Fruit fly (Drosophila melanogaster) whole organism, embryonic: Measurements from ENCODE around the gene IFT54.
A peak's percentile ranks its signal among the peaks of the same experiment; 100 is the strongest.

Experiments used
- Abd-B ChIP-seq: fragments of 200-800 bp; sonication (Bioruptor generic); optimal IDR thresholded peaks from 2 replicates; lab custom pipeline; 2018; ENCODE audit warnings: missing biosample characterization, mild to moderate bottlenecking, missing genetic modification characterization, moderate library complexity
- Adf1 ChIP-seq: fragments of 200-800 bp; sonication (Bioruptor generic); IDR thresholded peaks from 2 replicates; pipeline ENCODE4 v1.3.6; 2022; ENCODE audit warnings: missing biosample characterization, missing genetic modification characterization
- Aef1 ChIP-seq: fragments of 200-800 bp; sonication (Bioruptor generic); IDR thresholded peaks from 3 replicates; pipeline ENCODE4 v1.3.6; 2022; ENCODE audit warnings: missing biosample characterization, missing genetic modification characterization
- CG10979 ChIP-seq: fragments of 200-800 bp; sonication (Bioruptor generic); optimal IDR thresholded peaks from 2 replicates; lab custom pipeline; 2018; ENCODE audit warnings: missing biosample characterization, mild to moderate bottlenecking, missing genetic modification characterization, moderate library complexity
- CG11456 ChIP-seq: fragments of 200-800 bp; sonication (Bioruptor generic); IDR thresholded peaks from 3 replicates; pipeline ENCODE4 v1.3.6; 2022; ENCODE audit warnings: missing biosample characterization, missing genetic modification characterization
- CG13624 ChIP-seq: fragments of 200-800 bp; sonication (Bioruptor generic); optimal IDR thresholded peaks from 2 replicates; lab custom pipeline; 2016; ENCODE audit warnings: missing biosample characterization, missing genetic modification characterization
- CG14014 ChIP-seq: fragments of 200-800 bp; sonication (Bioruptor generic); IDR thresholded peaks from 2 replicates; pipeline ENCODE4 v1.3.6; 2022; ENCODE audit warnings: missing biosample characterization, missing genetic modification characterization
- CG15601 ChIP-seq: fragments of 200-800 bp; sonication (Bioruptor generic); optimal IDR thresholded peaks from 3 replicates; lab custom pipeline; 2019; ENCODE audit warnings: missing biosample characterization, mild to moderate bottlenecking, missing genetic modification characterization, moderate library complexity
- CG1602 ChIP-seq: fragments of 200-800 bp; sonication (Bioruptor generic); optimal IDR thresholded peaks from 3 replicates; lab custom pipeline; 2016; ENCODE audit warnings: missing biosample characterization, missing genetic modification characterization
- CG17186 ChIP-seq: fragments of 200-800 bp; sonication (Bioruptor generic); optimal IDR thresholded peaks from 3 replicates; lab custom pipeline; 2017; ENCODE audit warnings: missing biosample characterization, missing genetic modification reagents, missing genetic modification characterization
- CG2199 ChIP-seq: fragments of 200-800 bp; sonication (Bioruptor generic); IDR thresholded peaks from 3 replicates; pipeline ENCODE4 v1.3.6; 2022; ENCODE audit warnings: missing biosample characterization, missing genetic modification characterization
- CG32532 ChIP-seq: fragments of 200-800 bp; sonication (Bioruptor generic); IDR thresholded peaks from 2 replicates; pipeline ENCODE4 v1.3.6; 2022; ENCODE audit warnings: missing biosample characterization, missing genetic modification characterization
- CG4282 ChIP-seq: fragments of 200-800 bp; sonication (Bioruptor generic); optimal IDR thresholded peaks from 2 replicates; lab custom pipeline; 2016; ENCODE audit warnings: missing biosample characterization, missing genetic modification characterization
- CG4617 ChIP-seq: fragments of 200-800 bp; sonication (Bioruptor generic); optimal IDR thresholded peaks from 3 replicates; lab custom pipeline; 2016; ENCODE audit warnings: missing biosample characterization, missing genetic modification characterization, borderline replicate concordance
- CG6791 ChIP-seq: fragments of 200-800 bp; sonication (Bioruptor generic); IDR thresholded peaks from 3 replicates; pipeline ENCODE4 v1.3.6; 2022; ENCODE audit warnings: missing biosample characterization, missing genetic modification characterization; ENCODE audit not compliant: partially characterized antibody
- CG8290 ChIP-seq, 3 experiments: fragments of 200-800 bp; sonication (Bioruptor generic); optimal IDR thresholded peaks; 2 replicates each; lab custom pipeline; 2016 to 2019; ENCODE audit warnings: missing biosample characterization in 3 of 3, missing genetic modification characterization in 3 of 3, mild to moderate bottlenecking in 2 of 3, moderate library complexity in 1 of 3
- CG8478 ChIP-seq: fragments of >200 bp; optimal IDR thresholded peaks from 2 replicates; lab custom pipeline; 2018
- CHES-1-like ChIP-seq: fragments of 200-800 bp; sonication (Bioruptor generic); optimal IDR thresholded peaks from 2 replicates; lab custom pipeline; 2016; ENCODE audit warnings: missing biosample characterization, missing genetic modification characterization
- Dref ChIP-seq: fragments of 200-800 bp; sonication (Bioruptor generic); IDR thresholded peaks from 2 replicates; pipeline ENCODE4 v1.3.6; 2022; ENCODE audit warnings: missing biosample characterization, missing genetic modification characterization
- Eip74EF ChIP-seq, 2 experiments: fragments of 200-800 bp in 1 of 2; fragments of >200 bp in 1 of 2; sonication (Bioruptor generic) in 1 of 2; optimal IDR thresholded peaks; 2 replicates each; lab custom pipeline; 2017 to 2019; ENCODE audit warnings: missing biosample characterization in 2 of 2, missing genetic modification characterization in 2 of 2, mild to moderate bottlenecking in 1 of 2, moderate library complexity in 1 of 2
- GATAe ChIP-seq: fragments of 200-800 bp; sonication (Bioruptor generic); conservative IDR thresholded peaks from 2 replicates; pipeline ENCODE4 v1.3.6; 2022; ENCODE audit warnings: missing biosample characterization, missing genetic modification characterization
- HLH3B ChIP-seq: fragments of 200-800 bp; sonication (Bioruptor generic); IDR thresholded peaks from 2 replicates; pipeline ENCODE4 v1.3.6; 2022; ENCODE audit warnings: missing biosample characterization, missing genetic modification characterization
- HmgZ ChIP-seq: fragments of 200-800 bp; sonication (Bioruptor generic); optimal IDR thresholded peaks from 2 replicates; lab custom pipeline; 2018; ENCODE audit warnings: missing biosample characterization, mild to moderate bottlenecking, missing genetic modification characterization
- Kr ChIP-seq: fragments of 200-800 bp; sonication (Bioruptor generic); optimal IDR thresholded peaks from 2 replicates; lab custom pipeline; 2017; ENCODE audit warnings: missing biosample characterization, mild to moderate bottlenecking, missing genetic modification characterization
- MESR4 ChIP-seq: fragments of 200-800 bp; sonication (Bioruptor generic); optimal IDR thresholded peaks from 2 replicates; lab custom pipeline; 2018; ENCODE audit warnings: missing biosample characterization, mild to moderate bottlenecking, missing genetic modification characterization, moderate library complexity
- Pdp1 ChIP-seq, 2 experiments: fragments of 200-800 bp; sonication (Bioruptor generic); optimal IDR thresholded peaks; 3 replicates each; lab custom pipeline; 2016; ENCODE audit warnings: missing biosample characterization in 2 of 2, missing genetic modification characterization in 2 of 2, mild to moderate bottlenecking in 1 of 2, moderate library complexity in 1 of 2
- Rfx ChIP-seq: fragments of 200-800 bp; sonication (Bioruptor generic); IDR thresholded peaks from 2 replicates; pipeline ENCODE4 v1.3.6; 2022; ENCODE audit warnings: missing biosample characterization, missing genetic modification characterization
- Spps ChIP-seq: fragments of 200-800 bp; sonication (Bioruptor generic); optimal IDR thresholded peaks from 2 replicates; lab custom pipeline; 2018; ENCODE audit warnings: missing biosample characterization, mild to moderate bottlenecking, missing genetic modification characterization
- ash1 ChIP-seq: fragments of 200-800 bp; sonication (Bioruptor generic); optimal IDR thresholded peaks from 2 replicates; lab custom pipeline; 2018; ENCODE audit warnings: missing biosample characterization, mild to moderate bottlenecking, missing genetic modification characterization
- bsh ChIP-seq, 2 experiments: fragments of 200-800 bp; sonication (Bioruptor generic); optimal IDR thresholded peaks; 2 replicates each; lab custom pipeline; 2017 to 2018; ENCODE audit warnings: mild to moderate bottlenecking in 2 of 2, missing biosample characterization in 2 of 2, missing genetic modification characterization in 2 of 2, moderate library complexity in 1 of 2
- ci ChIP-seq: fragments of 200-800 bp; sonication (Bioruptor generic); IDR thresholded peaks from 3 replicates; pipeline ENCODE4 v1.3.6; 2022; ENCODE audit warnings: missing biosample characterization, missing genetic modification characterization
- gro ChIP-seq: fragments of 200-800 bp; sonication (Bioruptor generic); optimal IDR thresholded peaks from 2 replicates; lab custom pipeline; 2016; ENCODE audit warnings: missing biosample characterization, missing genetic modification characterization
- h ChIP-seq: fragments of >200 bp; optimal IDR thresholded peaks from 2 replicates; lab custom pipeline; 2017
- ham ChIP-seq: fragments of 200-800 bp; sonication (Bioruptor generic); IDR thresholded peaks from 2 replicates; pipeline ENCODE4 v1.3.6; 2022; ENCODE audit warnings: missing biosample characterization, missing genetic modification characterization
- her ChIP-seq: fragments of 200-800 bp; sonication (Bioruptor generic); optimal IDR thresholded peaks from 2 replicates; lab custom pipeline; 2016; ENCODE audit warnings: missing biosample characterization, missing genetic modification characterization
- insv ChIP-seq, 2 experiments: fragments of 200-800 bp; sonication (Bioruptor generic); optimal IDR thresholded peaks; 3 replicates each; lab custom pipeline; 2016 to 2018; ENCODE audit warnings: missing biosample characterization in 2 of 2, missing genetic modification characterization in 2 of 2
- knrl ChIP-seq: fragments of 200-800 bp; sonication (Bioruptor generic); IDR thresholded peaks from 3 replicates; pipeline ENCODE4 v1.3.6; 2022; ENCODE audit warnings: missing biosample characterization, missing genetic modification characterization; ENCODE audit not compliant: partially characterized antibody
- mirr ChIP-seq: fragments of 200-800 bp; sonication (Bioruptor generic); optimal IDR thresholded peaks from 3 replicates; lab custom pipeline; 2018; ENCODE audit warnings: missing biosample characterization, mild to moderate bottlenecking, missing genetic modification characterization
- nerfin-1 ChIP-seq: fragments of 200-800 bp; sonication (Bioruptor generic); optimal IDR thresholded peaks from 3 replicates; lab custom pipeline; 2019; ENCODE audit warnings: missing biosample characterization, mild to moderate bottlenecking, missing genetic modification characterization, moderate library complexity
- nerfin-2 ChIP-seq: fragments of 200-800 bp; sonication (Bioruptor generic); IDR thresholded peaks from 2 replicates; pipeline ENCODE4 v1.3.6; 2022; ENCODE audit warnings: missing biosample characterization, missing genetic modification characterization; ENCODE audit not compliant: partially characterized antibody
- p53 ChIP-seq: fragments of 200-800 bp; sonication (Bioruptor generic); optimal IDR thresholded peaks from 2 replicates; lab custom pipeline; 2016; ENCODE audit warnings: missing biosample characterization, missing genetic modification characterization
- phol ChIP-seq: fragments of 200-800 bp; sonication (Bioruptor generic); optimal IDR thresholded peaks from 3 replicates; lab custom pipeline; 2018; ENCODE audit warnings: missing biosample characterization, mild to moderate bottlenecking, missing genetic modification characterization, moderate library complexity
- pros ChIP-seq: fragments of 200-800 bp; sonication (Bioruptor generic); optimal IDR thresholded peaks from 3 replicates; lab custom pipeline; 2019; ENCODE audit warnings: missing biosample characterization, mild to moderate bottlenecking, missing genetic modification characterization, moderate library complexity
- pum ChIP-seq: fragments of 200-800 bp; sonication (Bioruptor generic); optimal IDR thresholded peaks from 2 replicates; lab custom pipeline; 2016; ENCODE audit warnings: missing biosample characterization, missing genetic modification characterization
- scrt ChIP-seq: fragments of 200-800 bp; sonication (Bioruptor generic); optimal IDR thresholded peaks from 2 replicates; lab custom pipeline; 2018; ENCODE audit warnings: missing biosample characterization, mild to moderate bottlenecking, missing genetic modification characterization, moderate library complexity
- sd ChIP-seq: fragments of 200-800 bp; sonication (Bioruptor generic); optimal IDR thresholded peaks from 3 replicates; lab custom pipeline; 2018; ENCODE audit warnings: missing biosample characterization, mild to moderate bottlenecking, missing genetic modification characterization, moderate library complexity
- sna ChIP-seq: fragments of 200-800 bp; sonication (Bioruptor generic); IDR thresholded peaks from 2 replicates; pipeline ENCODE4 v1.3.6; 2022; ENCODE audit warnings: missing biosample characterization, missing genetic modification characterization; ENCODE audit not compliant: partially characterized antibody
- trem ChIP-seq: fragments of 200-800 bp; optimal IDR thresholded peaks from 3 replicates; lab custom pipeline; 2019; ENCODE audit warnings: missing biosample characterization, mild to moderate bottlenecking, missing genetic modification characterization, moderate library complexity
- ttk ChIP-seq: fragments of 200-800 bp; sonication (Bioruptor generic); IDR thresholded peaks from 2 replicates; pipeline ENCODE4 v2.1.2; 2022; ENCODE audit warnings: missing biosample characterization, missing genetic modification characterization
- wor ChIP-seq: fragments of 200-800 bp; sonication (Bioruptor generic); IDR thresholded peaks from 2 replicates; pipeline ENCODE4 v1.3.6; 2022; ENCODE audit warnings: missing biosample characterization, missing genetic modification characterization
- zfh2 ChIP-seq: fragments of 200-800 bp; sonication (Bioruptor generic); optimal IDR thresholded peaks from 2 replicates; lab custom pipeline; 2016; ENCODE audit warnings: missing biosample characterization, missing genetic modification characterization

The IFT54 gene

DNA sequence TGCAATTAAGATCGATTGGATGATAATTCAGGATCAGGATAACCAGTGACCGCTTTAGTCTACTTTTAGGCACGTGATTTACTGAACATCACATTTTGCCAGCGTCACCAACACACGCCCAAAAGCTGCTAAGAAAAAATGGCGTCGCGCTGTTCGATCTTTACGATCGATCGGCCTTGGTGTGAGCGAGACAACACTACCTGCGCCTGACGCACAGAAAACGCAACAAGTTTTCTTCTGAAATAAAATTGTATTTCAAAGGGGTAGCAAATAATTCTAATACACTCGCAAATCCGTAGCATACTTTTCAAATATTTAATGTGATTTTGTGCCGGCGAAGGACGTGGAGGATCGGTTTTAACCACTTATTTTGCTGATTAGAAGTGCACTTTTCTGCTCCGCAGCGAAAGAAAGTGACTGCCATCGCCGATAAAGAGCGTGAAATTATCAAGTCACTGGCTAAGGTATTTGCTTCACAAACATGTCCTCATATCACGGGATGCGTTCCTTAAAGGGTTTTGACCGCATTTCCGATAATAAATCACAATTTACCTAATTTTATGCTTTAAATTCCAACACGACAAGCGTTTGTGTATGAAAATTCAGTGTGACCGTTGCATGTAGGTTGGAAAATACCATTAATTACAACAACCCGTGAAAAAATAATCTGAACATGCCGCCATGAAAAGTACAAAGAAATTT lies 5.9 kb downstream of the IFT54 start (continued):
- TF ChIP-seq Kr (GFP tag; lab: Kevin White, UChicago): peak; percentile 87
- TF ChIP-seq HLH3B (GFP tag; lab: Robert Waterston, UW): no peak
- TF ChIP-seq wor (GFP tag; lab: Robert Waterston, UW): no peak
- TF ChIP-seq her: peak; percentile 17
- no peak for TF ChIP-seq p53
- TF ChIP-seq phol (tag; lab: Kevin White, UChicago): peak; percentile 91
- peak; percentile 18 for TF ChIP-seq CG17186 (GFP tag; lab: Kevin White, UChicago)
- no peak for TF ChIP-seq CG15601 (tag; lab: Kevin White, UChicago)
- peak; percentile 91 for TF ChIP-seq CG4617
- peak; percentile 63 for TF ChIP-seq Abd-B (GFP tag; lab: Kevin White, UChicago)
- peak; percentile 42 for TF ChIP-seq gro (GFP tag; lab: Kevin White, UChicago)
- TF ChIP-seq CG1602 (GFP tag; lab: Kevin White, UChicago): no peak
- TF ChIP-seq zfh2 (GFP tag; lab: Kevin White, UChicago): no peak
- peak; percentile 36; the same call in 1 of the 3 replicates for TF ChIP-seq ci (GFP tag; lab: Robert Waterston, UW)
- peak; percentile 67 for TF ChIP-seq MESR4 (GFP tag; lab: Kevin White, UChicago)
- TF ChIP-seq mirr (GFP tag; lab: Kevin White, UChicago): peak; percentile 4
- peak; percentile 67 for TF ChIP-seq pros (GFP tag; lab: Kevin White, UChicago)
- TF ChIP-seq CG13624 (GFP tag; lab: Kevin White, UChicago): no peak
- TF ChIP-seq insv (GFP tag; optimal IDR thresholded peaks at IDR 0.05; lab: Kevin White, UChicago): peak in 1 of 2 experiments; percentile 82
- peak in 1 of 2 experiments; percentile 12 for TF ChIP-seq Pdp1 (GFP tag; optimal IDR thresholded peaks at IDR 0.05; lab: Kevin White, UChicago)
- TF ChIP-seq h (lab: Kevin White, UChicago): no peak
- TF ChIP-seq Adf1: 0 out of 2 replicates have a peak, but pooled peaks have one; percentile 32
- TF ChIP-seq CG6791: peak; percentile 55; the same call in 1 of the 3 replicates
- peak; percentile 74 for TF ChIP-seq CG8290 (GFP tag; optimal IDR thresholded peaks at IDR 0.05; lab: Kevin White, UChicago)
- TF ChIP-seq CG8290 (tag; optimal IDR thresholded peaks at IDR 0.05; lab: Kevin White, UChicago): peak; percentile 81 to 87
- TF ChIP-seq Aef1 (GFP tag; lab: Robert Waterston, UW): no peak
- TF ChIP-seq nerfin-2 (GFP tag; lab: Robert Waterston, UW): peak; percentile 51; the same call in 1 of the 2 replicates
- peak; percentile 56 for TF ChIP-seq HmgZ
- TF ChIP-seq sna (GFP tag; lab: Robert Waterston, UW): no peak
- TF ChIP-seq sd (tag; lab: Kevin White, UChicago): peak; percentile 72
- no peak for TF ChIP-seq CG32532
- peak; percentile 70 for TF ChIP-seq scrt (GFP tag; lab: Kevin White, UChicago)
- TF ChIP-seq Dref (GFP tag; lab: Robert Waterston, UW): peak; percentile 23
- TF ChIP-seq ttk (GFP tag; lab: Robert Waterston, UW): no peak
- no peak for TF ChIP-seq ash1
- TF ChIP-seq GATAe: no peak
- TF ChIP-seq CG8478 (lab: Kevin White, UChicago): peak; percentile 26
- TF ChIP-seq bsh (GFP tag; optimal IDR thresholded peaks at IDR 0.05; lab: Kevin White, UChicago): peak in 1 of 2 experiments; percentile 5
- TF ChIP-seq CHES-1-like: peak; percentile 8
- TF ChIP-seq nerfin-1: peak; percentile 97
- TF ChIP-seq, all 482 proteins: peak for 52

DNA sequence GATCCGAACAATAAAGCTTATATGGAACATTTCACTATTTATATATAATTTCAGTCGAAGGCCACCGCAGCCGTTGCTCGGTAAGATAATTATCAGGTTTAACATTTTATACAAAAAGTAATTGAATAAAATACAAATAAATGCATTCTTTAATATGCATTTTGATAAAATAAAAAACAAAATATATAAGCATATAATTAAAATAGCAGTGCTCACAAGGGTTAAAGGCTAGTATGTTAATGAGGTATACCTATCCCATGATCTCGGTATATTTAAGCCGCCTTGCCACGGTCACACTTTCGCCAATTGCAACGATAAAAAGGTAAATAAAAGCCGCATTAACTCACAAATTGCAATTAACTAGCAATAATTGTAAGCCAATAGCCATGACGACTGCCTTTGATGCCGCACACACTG lies 6.6 kb downstream of the IFT54 start, which contains the start of gene Polr2I:
Polr2I (plus strand) TSS at position 289 of the 417 bp plus-strand sequence.
- TF ChIP-seq trem (tag; lab: Kevin White, UChicago) (peak; percentile 12), CG4282 (GFP tag; lab: Kevin White, UChicago) (no peak), ham (GFP tag; lab: Robert Waterston, UW) (no peak), CG14014 (GFP tag; lab: Robert Waterston, UW) (no peak), CG11456 (GFP tag; lab: Robert Waterston, UW) (no peak), knrl (GFP tag; lab: Robert Waterston, UW) (no peak), Rfx (peak; percentile 33; the same call in 1 of the 2 replicates), CG2199 (GFP tag; lab: Robert Waterston, UW) (no peak), pum (GFP tag; lab: Kevin White, UChicago) (no peak), CG10979 (tag; lab: Kevin White, UChicago) (peak; percentile 13), Eip74EF (GFP tag; optimal IDR thresholded peaks at IDR 0.05; lab: Kevin White, UChicago) (no peak), Spps (tag; lab: Kevin White, UChicago) (no peak)
